Worm (Caenorhabditis elegans) whole organism, mixed stage, embryonic: Measurements from ENCODE around the gene R09E12.9.

Source experiments
- M03D4.4 ChIP-seq: sonication (generic microtip); optimal IDR thresholded peaks from 2 replicates; lab custom pipeline; 2017; ENCODE audit warnings: mild to moderate bottlenecking, missing genetic modification characterization, missing compliant biosample characterization
- bed-3 ChIP-seq: fragments of 200-800 bp; sonication (Bioruptor generic); optimal IDR thresholded peaks from 3 replicates; lab custom pipeline; 2018; ENCODE audit warnings: mild to moderate bottlenecking, missing genetic modification characterization, moderate library complexity, missing compliant biosample characterization
- blmp-1 ChIP-seq: fragments of 150-350 bp; optimal IDR thresholded peaks from 2 replicates; lab custom pipeline; 2014; ENCODE audit warnings: missing biosample characterization, missing genetic modification characterization
- ceh-39 ChIP-seq: fragments of 150-350 bp; optimal IDR thresholded peaks from 2 replicates; lab custom pipeline; 2014; ENCODE audit warnings: missing biosample characterization, missing genetic modification characterization
- ceh-43 ChIP-seq: fragments of 200-800 bp; sonication (Bioruptor generic); optimal IDR thresholded peaks from 2 replicates; lab custom pipeline; 2018; ENCODE audit warnings: mild to moderate bottlenecking, missing genetic modification characterization, moderate library complexity, missing compliant biosample characterization
- ceh-83 ChIP-seq: fragments of 200-800 bp; sonication (Bioruptor generic); optimal IDR thresholded peaks from 2 replicates; lab custom pipeline; 2018; ENCODE audit warnings: mild to moderate bottlenecking, missing genetic modification characterization, missing compliant biosample characterization
- ces-1 ChIP-seq: fragments of 150-350 bp; optimal IDR thresholded peaks from 2 replicates; lab custom pipeline; 2014; ENCODE audit warnings: missing biosample characterization, missing genetic modification reagents, missing genetic modification characterization
- drap-1 ChIP-seq: fragments of 200-800 bp; sonication (Bioruptor generic); optimal IDR thresholded peaks from 3 replicates; lab custom pipeline; 2018; ENCODE audit warnings: mild to moderate bottlenecking, missing genetic modification characterization, missing compliant biosample characterization
- elt-1 ChIP-seq: sonication (generic microtip); optimal IDR thresholded peaks from 2 replicates; lab custom pipeline; 2017; ENCODE audit warnings: missing genetic modification characterization, mild to moderate bottlenecking, missing compliant biosample characterization, antibody characterized with exemption, moderate library complexity, borderline replicate concordance; ENCODE audit not compliant: insufficient read depth
- elt-3 ChIP-seq: fragments of 150-350 bp; optimal IDR thresholded peaks from 2 replicates; lab custom pipeline; 2014; ENCODE audit warnings: missing biosample characterization, missing genetic modification characterization
- flh-1 ChIP-seq: fragments of 200-800 bp; sonication (Bioruptor generic); optimal IDR thresholded peaks from 2 replicates; lab custom pipeline; 2018; ENCODE audit warnings: mild to moderate bottlenecking, missing genetic modification characterization, moderate library complexity, missing compliant biosample characterization
- ham-2 ChIP-seq: fragments of 200-800 bp; sonication (Bioruptor generic); optimal IDR thresholded peaks from 2 replicates; lab custom pipeline; 2018; ENCODE audit warnings: mild to moderate bottlenecking, missing genetic modification characterization, missing compliant biosample characterization
- hlh-1 ChIP-seq: fragments of 150-350 bp; optimal IDR thresholded peaks from 2 replicates; lab custom pipeline; 2014; ENCODE audit warnings: missing biosample characterization, missing genetic modification reagents, missing genetic modification characterization
- lin-13 ChIP-seq: fragments of 150-350 bp; optimal IDR thresholded peaks from 2 replicates; lab custom pipeline; 2014; ENCODE audit warnings: missing biosample characterization, missing genetic modification characterization
- lin-32 ChIP-seq: fragments of 200-800 bp; sonication (Bioruptor generic); optimal IDR thresholded peaks from 2 replicates; lab custom pipeline; 2018; ENCODE audit warnings: mild to moderate bottlenecking, missing genetic modification characterization, missing compliant biosample characterization
- lsy-2 ChIP-seq: fragments of 150-350 bp; optimal IDR thresholded peaks from 2 replicates; lab custom pipeline; 2014; ENCODE audit warnings: missing biosample characterization, missing genetic modification characterization
- mab-5 ChIP-seq: fragments of 150-350 bp; optimal IDR thresholded peaks from 2 replicates; lab custom pipeline; 2014; ENCODE audit warnings: missing biosample characterization, missing genetic modification characterization
- mep-1 ChIP-seq: fragments of 150-350 bp; optimal IDR thresholded peaks from 2 replicates; lab custom pipeline; 2017; ENCODE audit warnings: missing biosample characterization, missing genetic modification reagents, missing genetic modification characterization, inconsistent platforms
- mls-2 ChIP-seq: sonication (generic microtip); optimal IDR thresholded peaks from 2 replicates; lab custom pipeline; 2016; ENCODE audit warnings: mild to moderate bottlenecking, missing genetic modification characterization, moderate library complexity, missing compliant biosample characterization
- nhr-12 ChIP-seq: fragments of 150-350 bp; optimal IDR thresholded peaks from 2 replicates; lab custom pipeline; 2014; ENCODE audit warnings: missing biosample characterization, missing genetic modification characterization
- nhr-2 ChIP-seq: fragments of 150-350 bp; optimal IDR thresholded peaks from 2 replicates; lab custom pipeline; 2014; ENCODE audit warnings: missing biosample characterization, missing genetic modification characterization
- nhr-237 ChIP-seq: fragments of 150-350 bp; optimal IDR thresholded peaks from 2 replicates; lab custom pipeline; 2014; ENCODE audit warnings: missing biosample characterization, missing genetic modification characterization
- nhr-28 ChIP-seq: fragments of 150-350 bp; optimal IDR thresholded peaks from 2 replicates; lab custom pipeline; 2014; ENCODE audit warnings: missing biosample characterization, missing genetic modification characterization
- pha-4 ChIP-seq: fragments of 150-350 bp; optimal IDR thresholded peaks from 2 replicates; lab custom pipeline; 2018; ENCODE audit warnings: missing biosample characterization, missing genetic modification reagents, missing genetic modification characterization
- sem-2 ChIP-seq: fragments of 200-800 bp; sonication (Bioruptor generic); optimal IDR thresholded peaks from 2 replicates; lab custom pipeline; 2018; ENCODE audit warnings: mild to moderate bottlenecking, missing genetic modification characterization, missing compliant biosample characterization
- snpc-4 ChIP-seq: fragments of 150-350 bp; optimal IDR thresholded peaks from 2 replicates; lab custom pipeline; 2014; ENCODE audit warnings: missing biosample characterization, missing genetic modification characterization
- sptf-1 ChIP-seq: sonication (generic microtip); optimal IDR thresholded peaks from 2 replicates; lab custom pipeline; 2017; ENCODE audit warnings: mild to moderate bottlenecking, missing genetic modification characterization, moderate library complexity, missing compliant biosample characterization
- tbx-8 ChIP-seq: fragments of 200-800 bp; sonication (Bioruptor generic); optimal IDR thresholded peaks from 2 replicates; lab custom pipeline; 2018; ENCODE audit warnings: mild to moderate bottlenecking, missing genetic modification characterization, moderate library complexity, missing compliant biosample characterization
- unc-120 ChIP-seq: sonication (generic microtip); optimal IDR thresholded peaks from 2 replicates; lab custom pipeline; 2017; ENCODE audit warnings: missing genetic modification characterization, missing compliant biosample characterization; ENCODE audit not compliant: poor library complexity, severe bottlenecking
- unc-39 ChIP-seq: fragments of 150-350 bp; optimal IDR thresholded peaks from 2 replicates; lab custom pipeline; 2014; ENCODE audit warnings: missing biosample characterization, missing genetic modification characterization
- unc-62 ChIP-seq: fragments of 150-350 bp; optimal IDR thresholded peaks from 2 replicates; lab custom pipeline; 2014; ENCODE audit warnings: missing biosample characterization, missing genetic modification reagents, missing genetic modification characterization
- zip-8 ChIP-seq: fragments of 150-350 bp; optimal IDR thresholded peaks from 2 replicates; lab custom pipeline; 2014; ENCODE audit warnings: missing biosample characterization, missing genetic modification characterization
- ztf-11 ChIP-seq: fragments of 150-350 bp; optimal IDR thresholded peaks from 2 replicates; lab custom pipeline; 2014; ENCODE audit warnings: missing biosample characterization, missing genetic modification characterization

Gene R09E12.9

ce11 chrV:756169-756568, 21.2 kb upstream of the R09E12.9 start, which contains the start of gene str-20:
Gene str-20 (plus strand): TSS chrV:756469.
- TF ChIP-seq hlh-1 (no peak), snpc-4 (tag; lab: Kevin White, UChicago) (no peak), flh-1 (no peak), pha-4 (tag; lab: Kevin White, UChicago) (no peak), lin-13 (tag; lab: Kevin White, UChicago) (no peak), ces-1 (no peak), lin-32 (GFP tag; lab: Kevin White, UChicago) (no peak), nhr-28 (tag; lab: Kevin White, UChicago) (no peak), bed-3 (no peak), ztf-11 (tag; lab: Kevin White, UChicago) (no peak), mep-1 (tag; lab: Kevin White, UChicago) (no peak), nhr-12 (tag; lab: Kevin White, UChicago) (no peak), ham-2 (no peak), unc-120 (no peak)

- TF ChIP-seq sptf-1 (tag; lab: Kevin White, UChicago) (no peak), mab-5 (tag; lab: Kevin White, UChicago) (no peak), unc-120 (no peak), unc-39 (no peak), nhr-2 (no peak), pha-4 (tag; lab: Kevin White, UChicago) (no peak), lin-13 (tag; lab: Kevin White, UChicago) (no peak)
Measured at ce11 chrV:761235-761634, 16.2 kb upstream of the R09E12.9 start, which contains the start of gene C05E4.15. Gene C05E4.15 (minus strand): TSS chrV:761335.

- no peak for TF ChIP-seq drap-1 (GFP tag; lab: Kevin White, UChicago)
Measured at ce11 chrV:761882-762281, 15.5 kb upstream of the R09E12.9 start, which contains the start of gene C05E4.12. Gene C05E4.12 (minus strand): TSS chrV:761982.

ce11 chrV:762340-762739, 15.1 kb upstream of the R09E12.9 start, which contains the start of gene srp-2:
Gene srp-2 (plus strand): TSS chrV:762640.
- no peak for TF ChIP-seq nhr-237 (tag; lab: Kevin White, UChicago)
- no peak for TF ChIP-seq drap-1 (GFP tag; lab: Kevin White, UChicago)
- no peak for TF ChIP-seq elt-1 (tag; lab: Kevin White, UChicago)
- no peak for TF ChIP-seq ceh-39 (tag; lab: Kevin White, UChicago)
- TF ChIP-seq lsy-2: no peak
- no peak for TF ChIP-seq nhr-28 (tag; lab: Kevin White, UChicago)
- TF ChIP-seq, all 35 proteins: peak for 0

- TF ChIP-seq unc-39: no peak
Measured at ce11 chrV:764732-765131, 12.7 kb upstream of the R09E12.9 start, which contains the start of gene str-238. Gene str-238 (plus strand): TSS chrV:765032.

- TF ChIP-seq nhr-12 (tag; lab: Kevin White, UChicago): no peak
- TF ChIP-seq mep-1 (tag; lab: Kevin White, UChicago): no peak
- TF ChIP-seq ces-1: no peak
- no peak for TF ChIP-seq elt-3 (tag; lab: Kevin White, UChicago)
- no peak for TF ChIP-seq nhr-2
- no peak for TF ChIP-seq snpc-4 (tag; lab: Kevin White, UChicago)
- no peak for TF ChIP-seq ceh-83
- TF ChIP-seq sptf-1 (tag; lab: Kevin White, UChicago): no peak
- TF ChIP-seq lsy-2: no peak
- no peak for TF ChIP-seq ceh-43 (GFP tag; lab: Kevin White, UChicago)
- no peak for TF ChIP-seq bed-3
- no peak for TF ChIP-seq ceh-39 (tag; lab: Kevin White, UChicago)
- TF ChIP-seq lin-13 (tag; lab: Kevin White, UChicago): no peak
- no peak for TF ChIP-seq ztf-11 (tag; lab: Kevin White, UChicago)
- TF ChIP-seq lin-32 (GFP tag; lab: Kevin White, UChicago): no peak
- no peak for TF ChIP-seq hlh-1
- TF ChIP-seq mab-5 (tag; lab: Kevin White, UChicago): no peak
- TF ChIP-seq M03D4.4 (tag; lab: Kevin White, UChicago): no peak
- TF ChIP-seq unc-120: no peak
- TF ChIP-seq sem-2: no peak
Measured at ce11 chrV:772210-772609, 5.2 kb upstream of the R09E12.9 start.

- TF ChIP-seq ces-1: peak; percentile 78
- peak; percentile 77 for TF ChIP-seq mab-5 (tag; lab: Kevin White, UChicago)
- peak; percentile 26 for TF ChIP-seq mls-2
- no peak for TF ChIP-seq drap-1 (GFP tag; lab: Kevin White, UChicago)
- peak; percentile 5 for TF ChIP-seq M03D4.4 (tag; lab: Kevin White, UChicago)
- no peak for TF ChIP-seq zip-8
- TF ChIP-seq snpc-4 (tag; lab: Kevin White, UChicago): no peak
- no peak for TF ChIP-seq flh-1
- no peak for TF ChIP-seq bed-3
- TF ChIP-seq ztf-11 (tag; lab: Kevin White, UChicago): no peak
- TF ChIP-seq unc-120: peak; percentile 50
- no peak for TF ChIP-seq sem-2
- no peak for TF ChIP-seq elt-3 (tag; lab: Kevin White, UChicago)
- TF ChIP-seq blmp-1 (tag; lab: Kevin White, UChicago): no peak
- TF ChIP-seq tbx-8 (GFP tag; lab: Kevin White, UChicago): no peak
- TF ChIP-seq hlh-1: peak; percentile 19
- no peak for TF ChIP-seq nhr-12 (tag; lab: Kevin White, UChicago)
- peak; percentile 49 for TF ChIP-seq sptf-1 (tag; lab: Kevin White, UChicago)
- TF ChIP-seq ceh-43 (GFP tag; lab: Kevin White, UChicago): no peak
- peak; percentile 48 for TF ChIP-seq unc-62
- TF ChIP-seq unc-39: no peak
- no peak for TF ChIP-seq elt-1 (tag; lab: Kevin White, UChicago)
- peak; percentile 38 for TF ChIP-seq nhr-2
- no peak for TF ChIP-seq nhr-28 (tag; lab: Kevin White, UChicago)
- peak; percentile 87 for TF ChIP-seq nhr-237 (tag; lab: Kevin White, UChicago)
- TF ChIP-seq lin-32 (GFP tag; lab: Kevin White, UChicago): no peak
- no peak for TF ChIP-seq ham-2
Measured at ce11 chrV:773256-773655, 4.1 kb upstream of the R09E12.9 start, which contains the start of gene sti-1. Gene sti-1 (plus strand): TSS chrV:773518.
